Worm (Caenorhabditis elegans): ENCODE measurements around the gene cpg-2.

Gene cpg-2

ce11 chrIII:7084908-7085307 lies 18.9 kb downstream of the cpg-2 start, which contains the start of gene tofu-7 (continued):
- TF ChIP-seq F57C9.4 (tag; optimal IDR thresholded peaks at IDR 0.05), result no peak
- no peak for TF ChIP-seq dpff-1 (tag; optimal IDR thresholded peaks at IDR 0.05)
- TF ChIP-seq athp-1 (tag; optimal IDR thresholded peaks at IDR 0.05), result no peak
- peak; percentile 6; the same call in 1 of the 2 replicates for TF ChIP-seq hsf-1 (GFP tag; IDR thresholded peaks at IDR 0.05)
- no peak for TF ChIP-seq lsy-27 (tag; optimal IDR thresholded peaks at IDR 0.05; ENCODE audit: borderline replicate concordance, insufficient read depth)
- TF ChIP-seq rec-8 (tag; optimal IDR thresholded peaks at IDR 0.05), result no peak
- no peak for TF ChIP-seq F37B4.10 (GFP tag; IDR thresholded peaks at IDR 0.05)
- no peak for TF ChIP-seq snpc-4 (GFP tag; optimal IDR thresholded peaks at IDR 0.05)
- TF ChIP-seq snpc-4 (tag; optimal IDR thresholded peaks at IDR 0.05), result no peak
- no peak for TF ChIP-seq attf-6 (GFP tag; IDR thresholded peaks at IDR 0.05)
- no peak for TF ChIP-seq tlf-1 (GFP tag; optimal IDR thresholded peaks at IDR 0.05)
- no peak for TF ChIP-seq repo-1 (tag; optimal IDR thresholded peaks at IDR 0.05)
- TF ChIP-seq lsl-1 (GFP tag; optimal IDR thresholded peaks at IDR 0.05), result peak; percentile 34
- TF ChIP-seq madf-6 (GFP tag; IDR thresholded peaks at IDR 0.05), result 0 out of 2 replicates have a peak, but pooled peaks have one; percentile 34
- TF ChIP-seq F52B5.7 (tag; optimal IDR thresholded peaks at IDR 0.05), result no peak
- TF ChIP-seq egrh-3 (GFP tag; IDR thresholded peaks at IDR 0.05), result no peak
- no peak for TF ChIP-seq nhr-120 (GFP tag; IDR thresholded peaks at IDR 0.05)
- TF ChIP-seq dpl-1 (GFP tag; optimal IDR thresholded peaks at IDR 0.05), result peak; percentile 27
- no peak for TF ChIP-seq cebp-1 (GFP tag; IDR thresholded peaks at IDR 0.05)
- no peak for TF ChIP-seq cebp-1 (tag; optimal IDR thresholded peaks at IDR 0.05)
- TF ChIP-seq Y67H2A.10 (GFP tag; conservative IDR thresholded peaks at IDR 0.05), result no peak
- no peak for TF ChIP-seq ztf-26 (tag; optimal IDR thresholded peaks at IDR 0.05)
- TF ChIP-seq F49E8.2 (tag; optimal IDR thresholded peaks at IDR 0.05; ENCODE audit: insufficient read depth), result peak; percentile 11
- TF ChIP-seq B0035.1 (tag; optimal IDR thresholded peaks at IDR 0.05), result no peak
- no peak for TF ChIP-seq Y56A3A.18 (GFP tag; IDR thresholded peaks at IDR 0.05)
- TF ChIP-seq aptf-2 (GFP tag; conservative IDR thresholded peaks at IDR 0.05), result no peak
- no peak for TF ChIP-seq F55B11.4 (tag; optimal IDR thresholded peaks at IDR 0.05; ENCODE audit: borderline replicate concordance, insufficient read depth)
- TF ChIP-seq akir-1 (GFP tag; optimal IDR thresholded peaks at IDR 0.05), result no peak
- peak; percentile 66; the same call in 1 of the 2 replicates for TF ChIP-seq B0019.2 (GFP tag; conservative IDR thresholded peaks at IDR 0.05)
- TF ChIP-seq attf-3 (GFP tag; conservative IDR thresholded peaks at IDR 0.05), result no peak
- peak; percentile 72 for TF ChIP-seq lin-54 (GFP tag; optimal IDR thresholded peaks at IDR 0.05)
- TF ChIP-seq ceh-79 (tag; optimal IDR thresholded peaks at IDR 0.05), result no peak
- TF ChIP-seq hlh-26 (GFP tag; conservative IDR thresholded peaks at IDR 0.05), result no peak
- TF ChIP-seq snpc-1.1 (tag; optimal IDR thresholded peaks at IDR 0.05; ENCODE audit: insufficient read depth), result no peak
- no peak for TF ChIP-seq die-1 (tag; optimal IDR thresholded peaks at IDR 0.05)
- TF ChIP-seq D2030.7 (GFP tag; IDR thresholded peaks at IDR 0.05), result peak; percentile 28; the same call in 1 of the 2 replicates
- TF ChIP-seq K11D2.4 (GFP tag; IDR thresholded peaks at IDR 0.05), result no peak
- TF ChIP-seq ztf-28 (GFP tag; IDR thresholded peaks at IDR 0.05), result no peak
- TF ChIP-seq egl-44 (GFP tag; IDR thresholded peaks at IDR 0.05), result no peak
- TF ChIP-seq ekl-4 (GFP tag; IDR thresholded peaks at IDR 0.05), result no peak
- TF ChIP-seq ccch-3 (GFP tag; optimal IDR thresholded peaks at IDR 0.05), result no peak
- TF ChIP-seq nhr-80 (tag; optimal IDR thresholded peaks at IDR 0.05), result no peak
- TF ChIP-seq K12H6.12 (tag; optimal IDR thresholded peaks at IDR 0.05), result no peak
- TF ChIP-seq bed-2 (GFP tag; IDR thresholded peaks at IDR 0.05), result no peak
- no peak for TF ChIP-seq ceh-91 (GFP tag; IDR thresholded peaks at IDR 0.05)
- TF ChIP-seq Y95B8A.8 (GFP tag; IDR thresholded peaks at IDR 0.05), result no peak
- no peak for TF ChIP-seq unc-130 (GFP tag; optimal IDR thresholded peaks at IDR 0.05)
- no peak for TF ChIP-seq C17E4.6 (GFP tag; IDR thresholded peaks at IDR 0.05)
- TF ChIP-seq dox-1 (GFP tag; IDR thresholded peaks at IDR 0.05), result peak; percentile 37; the same call in 1 of the 2 replicates
